Worm (Caenorhabditis elegans) whole organism, L4 larva: ENCODE data around the gene sprr-1.

Source experiments
- Y105C5A.15 ChIP-seq: fragments of 200-800 bp; sonication (Bioruptor generic); IDR thresholded peaks from 2 replicates; pipeline ENCODE4 v1.3.6; 2022; ENCODE audit warnings: missing genetic modification characterization, missing compliant biosample characterization
- aly-2 ChIP-seq: sonication (generic microtip); optimal IDR thresholded peaks from 2 replicates; lab custom pipeline; 2018; ENCODE audit warnings: missing biosample characterization, missing genetic modification characterization
- daf-12 ChIP-seq: fragments of 150-350 bp; optimal IDR thresholded peaks from 2 replicates; lab custom pipeline; 2014; ENCODE audit warnings: missing biosample characterization, missing genetic modification reagents, missing genetic modification characterization
- fkh-10 ChIP-seq: fragments of 150-350 bp; optimal IDR thresholded peaks from 2 replicates; lab custom pipeline; 2014; ENCODE audit warnings: missing biosample characterization, missing genetic modification reagents, missing genetic modification characterization
- nhr-28 ChIP-seq: fragments of 150-350 bp; optimal IDR thresholded peaks from 2 replicates; lab custom pipeline; 2014; ENCODE audit warnings: missing biosample characterization, missing genetic modification characterization
- skn-1 ChIP-seq: fragments of 150-350 bp; optimal IDR thresholded peaks from 2 replicates; lab custom pipeline; 2014; ENCODE audit warnings: missing biosample characterization, missing genetic modification characterization
- snpc-4 ChIP-seq: fragments of 150-350 bp; optimal IDR thresholded peaks from 2 replicates; lab custom pipeline; 2014; ENCODE audit warnings: missing biosample characterization, missing genetic modification characterization
- zag-1 ChIP-seq: fragments of 150-350 bp; optimal IDR thresholded peaks from 2 replicates; lab custom pipeline; 2014; ENCODE audit warnings: missing biosample characterization, missing genetic modification characterization

- TF ChIP-seq aly-2 (tag; lab: Kevin White, UChicago) (no peak), snpc-4 (tag; lab: Kevin White, UChicago) (no peak), fkh-10 (no peak), daf-12 (tag; lab: Kevin White, UChicago) (no peak), zag-1 (tag; lab: Kevin White, UChicago) (no peak), Y105C5A.15 (GFP tag; lab: Robert Waterston, UW) (no peak), nhr-28 (tag; lab: Kevin White, UChicago) (no peak), skn-1 (no peak)
Observed at ce11 chrX:15487806-15488205, 21.7 kb downstream of the sprr-1 start, which contains the start of gene H13N06.2.
